Worm (Caenorhabditis elegans) whole organism, L4/young adult: ENCODE measurements around the gene C25E10.8.

Experiments
- W03F9.2 ChIP-seq: fragments of 150-350 bp; optimal IDR thresholded peaks from 2 replicates; lab custom pipeline; 2014; ENCODE audit warnings: missing biosample characterization, missing genetic modification characterization
- dao-5 ChIP-seq: sonication (generic microtip); optimal IDR thresholded peaks from 2 replicates; lab custom pipeline; 2016; ENCODE audit warnings: missing genotype, missing genetic modification characterization, moderate library complexity, missing compliant biosample characterization
- him-1 ChIP-seq: sonication (generic microtip); optimal IDR thresholded peaks from 2 replicates; lab custom pipeline; 2016; ENCODE audit warnings: missing genotype, missing genetic modification reagents, missing genetic modification characterization, missing compliant biosample characterization

DNA sequence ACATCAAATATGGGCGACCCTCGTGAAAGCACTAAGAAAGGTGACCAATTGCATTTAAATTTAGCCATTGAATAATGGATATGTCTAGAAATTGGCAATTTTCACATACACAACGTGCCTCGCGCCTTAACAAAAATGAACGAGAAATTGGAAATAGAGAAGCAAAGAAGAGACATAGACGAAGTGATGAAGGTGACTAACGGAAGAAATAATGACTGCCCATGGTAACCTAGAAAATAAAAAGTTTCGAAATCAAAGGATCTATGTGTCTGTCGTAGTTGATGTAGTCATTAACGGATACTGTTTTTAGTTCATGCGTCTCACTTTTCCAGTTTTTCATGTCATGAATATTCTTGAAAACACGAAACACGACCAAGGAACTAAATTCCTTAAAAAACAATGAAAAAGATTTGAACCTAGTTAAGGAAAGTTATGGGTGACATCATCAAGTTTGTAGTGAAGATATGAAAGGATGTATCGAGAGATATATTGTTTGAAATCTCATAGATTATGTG is 24.3 kb upstream of the C25E10.8 start:
- TF ChIP-seq dao-5 (tag; lab: Kevin White, UChicago) (no peak), him-1 (tag; lab: Kevin White, UChicago) (no peak), W03F9.2 (tag; lab: Kevin White, UChicago) (no peak)
